Fruit fly (Drosophila melanogaster): ENCODE data around the gene CG42305.

DNA sequence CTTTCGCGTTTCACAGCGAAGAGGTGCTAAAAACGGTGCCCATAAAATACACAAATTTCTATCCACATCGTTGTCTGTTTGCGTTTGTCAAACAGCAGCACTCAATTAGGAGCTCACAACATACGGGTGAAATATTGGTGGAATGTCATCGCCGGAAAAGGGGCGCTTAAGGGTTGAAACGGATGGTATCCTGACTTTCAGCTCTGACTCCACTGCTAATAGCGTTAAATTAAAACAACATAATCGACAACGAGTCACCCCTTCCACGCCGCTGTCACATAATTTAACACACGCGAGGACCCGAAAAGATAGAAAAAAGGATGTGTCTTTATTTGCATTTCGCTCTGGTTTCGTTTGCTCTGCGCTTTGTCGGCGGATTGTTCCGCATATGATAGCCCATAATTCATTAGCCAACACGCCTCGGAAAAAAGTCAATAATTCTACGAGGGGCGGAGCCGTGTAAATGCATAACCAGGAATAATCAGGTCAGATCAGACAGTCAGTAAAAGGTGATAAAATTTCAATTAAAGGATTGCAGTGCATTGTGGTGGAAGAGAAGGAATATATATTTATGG is 27.3 kb upstream of the CG42305 start:
- TF ChIP-seq CG9948 (tag; optimal IDR thresholded peaks at IDR 0.05) (no peak), CG10348 (GFP tag; IDR thresholded peaks at IDR 0.05) (no peak), fd96Ca (GFP tag; IDR thresholded peaks at IDR 0.05) (no peak), CG8159 (tag; optimal IDR thresholded peaks at IDR 0.05) (no peak), CG15710 (tag; optimal IDR thresholded peaks at IDR 0.05) (no peak), Pif1A (GFP tag; optimal IDR thresholded peaks at IDR 0.05) (no peak), rn (GFP tag; IDR thresholded peaks at IDR 0.05) (no peak), Snoo (tag; optimal IDR thresholded peaks at IDR 0.05) (no peak), Ets98B (GFP tag; IDR thresholded peaks at IDR 0.05) (no peak), EcR (GFP tag; optimal IDR thresholded peaks at IDR 0.05) (no peak), CG17806 (tag; optimal IDR thresholded peaks at IDR 0.05) (no peak)
